Fruit fly (Drosophila melanogaster) whole organism, embryonic: ENCODE measurements around the gene CG33093.
A peak's percentile ranks its signal among the peaks of the same experiment; 100 is the strongest.

ENCODE experiments used
- ATbp ChIP-seq: fragments of 200-800 bp; sonication (Bioruptor generic); optimal IDR thresholded peaks from 2 replicates; lab custom pipeline; 2017; ENCODE audit warnings: missing biosample characterization, mild to moderate bottlenecking, missing genetic modification characterization, missing genetic modification reagents
- CG14050 ChIP-seq: fragments of 200-800 bp; sonication (Bioruptor generic); IDR thresholded peaks from 3 replicates; pipeline ENCODE4 v1.3.6; 2022; ENCODE audit warnings: missing biosample characterization, missing genetic modification characterization
- CG15479 ChIP-seq: fragments of 200-800 bp; sonication (Bioruptor generic); optimal IDR thresholded peaks from 3 replicates; lab custom pipeline; 2019; ENCODE audit warnings: missing biosample characterization, mild to moderate bottlenecking, missing genetic modification characterization, moderate library complexity
- CG34224 ChIP-seq: fragments of 200-800 bp; sonication (Bioruptor generic); IDR thresholded peaks from 3 replicates; pipeline ENCODE4 v1.3.6; 2022; ENCODE audit warnings: missing biosample characterization, missing genetic modification characterization; ENCODE audit not compliant: partially characterized antibody
- CG9797 ChIP-seq: fragments of 200-800 bp; sonication (Bioruptor generic); optimal IDR thresholded peaks from 3 replicates; lab custom pipeline; 2018; ENCODE audit warnings: missing biosample characterization, mild to moderate bottlenecking, missing genetic modification characterization
- Pdp1 ChIP-seq, 2 experiments: fragments of 200-800 bp; sonication (Bioruptor generic); optimal IDR thresholded peaks; 3 replicates each; lab custom pipeline; 2016; ENCODE audit warnings: missing biosample characterization in 2 of 2, missing genetic modification characterization in 2 of 2, mild to moderate bottlenecking in 1 of 2, moderate library complexity in 1 of 2
- Tbp ChIP-seq: fragments of >200 bp; optimal IDR thresholded peaks from 2 replicates; lab custom pipeline; 2018; ENCODE audit warnings: missing biosample characterization, missing genetic modification characterization
- phol ChIP-seq: fragments of 200-800 bp; sonication (Bioruptor generic); optimal IDR thresholded peaks from 3 replicates; lab custom pipeline; 2018; ENCODE audit warnings: missing biosample characterization, mild to moderate bottlenecking, missing genetic modification characterization, moderate library complexity
- sd ChIP-seq: fragments of 200-800 bp; sonication (Bioruptor generic); optimal IDR thresholded peaks from 3 replicates; lab custom pipeline; 2018; ENCODE audit warnings: missing biosample characterization, mild to moderate bottlenecking, missing genetic modification characterization, moderate library complexity
- sens ChIP-seq: fragments of 200-800 bp; sonication (Bioruptor generic); peaks from one replicate; lab custom pipeline; 2016; ENCODE audit warnings: missing biosample characterization, missing genetic modification characterization

- TF ChIP-seq CG15479 (GFP tag; lab: Kevin White, UChicago) (no peak), sd (no peak), CG9797 (GFP tag; lab: Kevin White, UChicago) (no peak), phol (tag; lab: Kevin White, UChicago) (peak; percentile 12), CG14050 (GFP tag; lab: Robert Waterston, UW) (no peak), ATbp (no peak), Pdp1 (GFP tag; optimal IDR thresholded peaks at IDR 0.05; lab: Kevin White, UChicago) (no peak), CG34224 (GFP tag; lab: Robert Waterston, UW) (no peak), Tbp (GFP tag; lab: Kevin White, UChicago) (no peak), sens (peak; percentile 75)
These were observed 16.3 kb downstream of the CG33093 start for dm6 chr3R:22515384-22515783.
